Worm (Caenorhabditis elegans): ENCODE results near the gene oac-46.

Gene oac-46

ce11 chrII:8832941-8833340 lies 19.0 kb downstream of the oac-46 start:
- no peak for TF ChIP-seq unc-62 (GFP tag; optimal IDR thresholded peaks at IDR 0.05)

- TF ChIP-seq unc-62 (GFP tag; optimal IDR thresholded peaks at IDR 0.05): no peak
Measured at ce11 chrII:8830917-8831316, 21.0 kb downstream of the oac-46 start.

ce11 chrII:8829189-8829588 lies 22.7 kb downstream of the oac-46 start, which contains the start of gene F46C5.2:
F46C5.2 (minus strand) TSS chrII:8829289.
- TF ChIP-seq unc-62 (GFP tag; optimal IDR thresholded peaks at IDR 0.05): no peak

DNA sequence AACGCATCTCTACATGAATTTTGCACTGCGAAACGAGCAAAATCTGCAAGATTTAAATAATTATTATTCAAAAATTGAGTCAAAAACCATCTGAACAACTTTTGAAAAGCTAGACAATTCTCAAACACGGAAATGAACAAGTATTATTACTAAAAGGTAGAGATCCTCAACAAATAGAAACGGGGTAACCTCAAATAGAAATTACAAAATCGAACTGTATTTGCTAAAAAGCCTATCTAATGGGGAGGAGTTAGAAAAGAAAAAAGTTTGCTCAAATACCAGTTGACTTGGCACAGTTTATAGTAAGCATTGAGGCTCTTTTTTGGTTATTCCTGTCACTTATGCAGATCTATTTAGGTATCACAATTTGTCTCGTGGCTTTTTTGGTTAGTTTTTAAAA lies 26.1 kb downstream of the oac-46 start, which contains the start of gene nas-25:
nas-25 (plus strand) TSS at position 301 of the 400 bp plus-strand sequence.
- TF ChIP-seq unc-62 (GFP tag; optimal IDR thresholded peaks at IDR 0.05): no peak

ce11 chrII:8822711-8823110 lies 29.2 kb downstream of the oac-46 start:
- TF ChIP-seq unc-62 (GFP tag; optimal IDR thresholded peaks at IDR 0.05): no peak

DNA sequence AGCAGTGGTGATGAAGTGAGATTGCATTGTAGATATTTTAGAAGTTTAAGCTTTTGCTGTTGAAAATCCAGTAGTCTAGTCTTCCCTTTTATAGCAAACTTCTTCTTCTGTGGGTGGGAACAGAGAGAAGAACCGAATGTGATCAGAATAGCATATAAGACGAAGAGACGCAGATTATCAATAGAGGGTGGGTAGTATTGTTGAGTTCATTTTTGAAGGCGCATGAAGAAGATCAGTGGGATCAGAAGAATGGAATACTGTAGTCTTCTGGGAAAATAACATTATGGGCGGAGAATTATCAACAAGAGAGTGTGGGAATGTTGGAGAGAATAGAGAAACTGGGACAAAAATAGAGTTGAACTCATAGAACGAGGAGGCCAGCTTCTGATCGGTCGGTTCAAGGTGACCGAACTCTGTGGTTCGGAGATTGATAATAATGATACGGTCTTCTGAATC lies 30.7 kb downstream of the oac-46 start, which contains the start of gene F46C5.1:
F46C5.1 (minus strand) TSS at position 51 of the 456 bp plus-strand sequence.
- TF ChIP-seq unc-62 (GFP tag; optimal IDR thresholded peaks at IDR 0.05): no peak

DNA sequence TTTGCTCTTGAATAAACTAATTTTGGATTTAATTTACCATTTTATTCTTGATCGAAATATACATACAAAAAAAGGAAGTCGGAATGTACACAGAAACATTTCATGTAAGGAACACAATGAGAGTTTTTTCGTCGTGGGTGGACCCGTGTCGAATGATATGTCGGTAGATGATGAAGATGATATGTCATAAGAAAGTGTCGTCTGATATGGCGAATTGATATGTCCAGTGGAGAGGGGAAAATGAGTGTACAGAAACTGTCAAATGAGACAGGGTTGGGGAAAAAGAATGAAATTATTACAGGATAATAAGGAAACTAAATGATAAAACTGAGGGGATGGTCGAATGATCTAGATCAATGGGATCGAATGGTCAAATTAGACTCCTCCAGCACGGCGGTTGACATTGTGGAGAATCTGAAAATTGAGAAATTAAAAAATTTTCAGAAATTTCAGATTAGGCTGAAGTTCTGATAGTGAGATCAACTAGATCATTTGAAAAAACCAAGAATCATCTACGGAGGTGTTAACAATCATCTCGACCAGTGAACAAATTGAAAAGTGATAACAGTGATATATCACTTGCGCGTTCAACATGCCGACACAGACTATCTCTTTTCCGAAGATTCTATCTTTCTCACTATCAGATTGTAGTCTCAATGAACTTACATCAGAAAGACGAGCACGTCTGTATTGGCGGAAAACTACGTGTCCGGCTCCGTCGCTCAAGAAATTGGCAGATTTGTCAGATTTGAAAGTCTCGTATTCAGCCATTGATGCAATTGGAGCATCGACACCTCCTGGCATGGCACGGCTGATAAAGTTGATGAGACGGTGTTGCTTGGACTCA lies 31.5 kb downstream of the oac-46 start:
- no peak for TF ChIP-seq unc-62 (GFP tag; optimal IDR thresholded peaks at IDR 0.05)

DNA sequence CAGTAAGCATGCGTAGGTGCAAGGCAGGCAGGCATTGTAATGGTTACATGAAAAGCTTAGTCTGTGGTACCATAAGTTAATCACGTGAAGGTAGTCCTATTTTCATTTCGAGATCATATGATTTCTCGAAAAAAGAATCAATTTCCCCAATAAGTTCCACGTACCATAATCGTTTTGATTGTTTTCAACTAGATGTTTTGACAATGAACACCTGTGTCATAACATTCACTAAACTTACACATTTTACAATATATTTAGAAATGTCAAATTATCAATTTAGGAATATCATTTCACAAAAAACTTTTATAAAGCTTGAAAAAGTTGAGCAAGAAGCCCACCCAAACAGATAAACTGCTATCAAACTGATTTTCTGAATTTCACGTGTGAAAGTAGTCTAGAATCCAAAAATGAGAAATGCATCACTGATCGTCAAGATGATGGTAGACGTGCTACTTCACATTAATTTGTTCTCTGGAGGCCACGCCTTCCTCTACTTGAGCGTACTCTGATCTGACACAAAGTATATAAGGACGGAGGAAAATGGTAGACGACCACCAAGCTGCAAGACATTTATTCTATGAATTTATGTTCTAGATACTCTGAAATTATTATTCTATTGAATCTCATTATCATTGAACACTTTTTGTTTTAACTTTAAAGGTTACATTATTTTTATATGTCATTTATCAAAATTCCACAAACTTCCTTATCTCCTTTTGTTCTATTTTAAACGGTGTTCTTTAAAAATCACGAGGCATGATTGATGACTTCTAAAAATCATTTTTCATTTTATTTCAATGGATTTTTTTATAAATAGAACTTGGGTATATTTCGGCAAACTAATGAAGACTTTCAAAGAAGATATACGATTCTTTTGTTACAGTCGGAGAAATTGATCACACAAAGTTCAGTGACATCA lies 32.7 kb downstream of the oac-46 start, which contains the start of gene F46C5.10:
F46C5.10 (minus strand) TSS at position 51 of the 919 bp plus-strand sequence.
- no peak for TF ChIP-seq unc-62 (GFP tag; optimal IDR thresholded peaks at IDR 0.05)

ce11 chrII:8818257-8818656 lies 33.6 kb downstream of the oac-46 start:
- no peak for TF ChIP-seq unc-62 (GFP tag; optimal IDR thresholded peaks at IDR 0.05)

- TF ChIP-seq unc-62 (GFP tag; optimal IDR thresholded peaks at IDR 0.05): no peak
Measured at ce11 chrII:8817225-8817624, 34.7 kb downstream of the oac-46 start.

- no peak for TF ChIP-seq unc-62 (GFP tag; optimal IDR thresholded peaks at IDR 0.05)
Measured at ce11 chrII:8814231-8814630, 37.7 kb downstream of the oac-46 start.

DNA sequence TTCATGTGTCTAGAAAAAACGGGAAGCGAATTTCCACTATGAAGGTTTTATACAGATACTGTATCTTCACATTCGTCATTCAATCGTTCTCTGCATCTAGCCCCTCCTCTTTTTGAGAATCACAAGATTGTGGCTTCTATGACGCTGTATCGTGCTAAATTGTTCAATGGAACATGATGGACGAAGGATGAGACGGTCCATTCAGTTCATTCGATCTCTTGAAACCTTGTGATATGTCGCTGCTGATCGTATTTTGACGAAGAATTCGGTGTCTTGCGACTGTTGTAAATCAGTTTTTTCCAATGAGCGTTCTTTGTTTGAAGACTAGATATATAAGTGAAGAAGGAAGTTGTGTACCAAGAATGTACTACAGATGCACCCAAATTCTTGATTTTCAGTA lies 38.2 kb downstream of the oac-46 start:
- TF ChIP-seq unc-62 (GFP tag; optimal IDR thresholded peaks at IDR 0.05): no peak

DNA sequence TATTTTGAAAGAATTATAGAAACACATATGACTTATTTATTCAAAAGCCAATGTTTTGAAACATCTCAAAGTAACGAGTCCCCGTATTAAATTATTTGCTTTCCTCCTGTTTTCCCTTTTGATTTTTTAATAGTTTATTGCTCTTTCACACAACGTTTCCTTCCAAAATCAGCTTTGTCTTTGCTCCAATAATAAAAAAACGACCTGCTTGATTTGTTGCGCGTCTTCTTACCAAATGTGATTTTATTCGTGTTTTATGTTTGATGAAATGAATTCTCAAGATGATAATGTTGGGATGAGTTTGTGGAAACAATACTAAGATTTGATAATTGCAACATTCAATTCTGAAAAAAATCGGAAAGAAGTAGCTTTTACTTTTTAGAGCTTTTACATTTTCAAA lies 39.5 kb downstream of the oac-46 start:
- TF ChIP-seq unc-62 (GFP tag; optimal IDR thresholded peaks at IDR 0.05): no peak

ce11 chrII:8811825-8812224 lies 40.1 kb downstream of the oac-46 start:
- TF ChIP-seq unc-62 (GFP tag; optimal IDR thresholded peaks at IDR 0.05): no peak

DNA sequence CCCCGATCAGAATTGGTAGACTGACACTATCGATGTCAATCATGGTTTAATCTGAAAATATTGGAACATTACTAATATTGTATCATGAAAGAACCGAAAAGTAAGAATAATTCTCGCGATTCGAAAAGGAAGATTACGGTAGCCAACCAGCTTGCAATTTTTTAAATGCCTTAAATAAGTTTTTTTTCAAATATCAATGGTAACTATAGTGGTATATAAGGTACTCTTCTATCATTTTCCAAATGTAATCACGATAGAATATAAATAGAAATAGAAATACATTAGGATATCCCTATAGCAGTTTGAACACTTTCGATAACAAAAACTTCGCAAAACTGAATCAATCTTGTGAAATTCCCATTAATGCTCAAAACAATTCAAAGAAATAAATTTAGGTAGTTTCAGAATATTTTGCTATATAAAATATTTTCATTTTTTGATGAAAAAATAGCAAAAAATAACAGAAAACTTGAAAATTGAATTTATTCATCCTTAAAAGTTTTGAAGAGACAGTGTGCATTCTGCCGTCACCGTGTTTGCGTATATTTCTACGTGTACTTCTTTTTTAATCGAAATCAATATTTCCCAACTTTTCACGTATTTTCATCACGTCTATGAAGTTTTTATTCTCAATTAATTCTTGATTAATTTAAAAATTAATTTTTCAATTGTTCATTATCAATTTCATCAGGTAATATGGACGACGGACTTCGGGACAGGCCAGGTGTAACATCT lies 41.0 kb downstream of the oac-46 start, which contains the start of the genes F46C5.9 and rer-1:
F46C5.9 (minus strand) TSS at position 51 of the 735 bp plus-strand sequence.
rer-1 (plus strand) TSS at position 692 of the 735 bp plus-strand sequence.
- TF ChIP-seq unc-62 (GFP tag; optimal IDR thresholded peaks at IDR 0.05): no peak

Measured in whole organism, dauer.